Fruit fly (Drosophila melanogaster): ENCODE results near the gene Mettl14.

DNA sequence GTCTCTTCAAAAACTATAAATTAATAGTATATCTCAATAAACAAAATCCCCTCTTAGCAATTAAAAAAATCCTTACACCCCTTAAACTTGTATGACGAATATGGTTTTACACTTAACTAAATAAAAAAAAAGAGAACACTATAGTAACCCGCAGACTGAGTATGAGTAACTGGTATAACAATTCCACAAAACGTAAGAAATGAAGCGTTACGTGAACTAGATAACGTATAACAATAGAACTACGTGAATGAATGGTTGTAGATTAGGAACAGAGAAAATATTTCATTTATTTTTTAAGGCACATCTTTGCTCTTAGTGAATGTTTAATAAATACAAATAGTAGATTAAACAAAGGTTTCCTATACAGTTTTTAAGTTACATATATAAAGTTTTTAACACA, 47.2 kb downstream of the Mettl14 start:
- TF ChIP-seq CG17829 (tag; optimal IDR thresholded peaks at IDR 0.05) (no peak), CG6854 (GFP tag; optimal IDR thresholded peaks at IDR 0.05) (no peak), CG5180 (GFP tag; optimal IDR thresholded peaks at IDR 0.05) (no peak), pho (GFP tag; optimal IDR thresholded peaks at IDR 0.05) (no peak)
